Fruit fly (Drosophila melanogaster) whole organism, prepupa: ENCODE measurements around the gene CG1636.

Experiments used
- Blimp-1 ChIP-seq: fragments of 200-800 bp; sonication (Bioruptor generic); optimal IDR thresholded peaks from 3 replicates; lab custom pipeline; 2017; ENCODE audit warnings: missing biosample characterization, missing genetic modification characterization, mild to moderate bottlenecking, moderate library complexity, missing genetic modification reagents
- CG10631 ChIP-seq: fragments of 200-800 bp; sonication (Bioruptor generic); optimal IDR thresholded peaks from 2 replicates; lab custom pipeline; 2016; ENCODE audit warnings: missing biosample characterization, missing genetic modification characterization
- CG10669 ChIP-seq: fragments of 200-800 bp; sonication (Bioruptor generic); optimal IDR thresholded peaks from 3 replicates; lab custom pipeline; 2018; ENCODE audit warnings: missing biosample characterization, mild to moderate bottlenecking, missing genetic modification characterization, moderate library complexity
- CG11294 ChIP-seq: fragments of 200-800 bp; sonication (Bioruptor generic); IDR thresholded peaks from 2 replicates; pipeline ENCODE4 v1.3.6; 2022; ENCODE audit warnings: missing biosample characterization, missing genetic modification characterization
- CG11762 ChIP-seq: fragments of 200-800 bp; sonication (Bioruptor generic); optimal IDR thresholded peaks from 3 replicates; lab custom pipeline; 2016; ENCODE audit warnings: missing biosample characterization, missing genetic modification characterization; ENCODE audit not compliant: insufficient read depth
- CG11902 ChIP-seq: fragments of 200-800 bp; sonication (Bioruptor generic); optimal IDR thresholded peaks from 3 replicates; lab custom pipeline; 2016; ENCODE audit warnings: missing biosample characterization, missing genetic modification characterization
- CG15336 ChIP-seq: fragments of 200-800 bp; sonication (Bioruptor generic); IDR thresholded peaks from 2 replicates; pipeline ENCODE4 v1.3.6; 2022; ENCODE audit warnings: missing biosample characterization, missing genetic modification characterization
- CG1621 ChIP-seq: fragments of 200-800 bp; sonication (Bioruptor generic); optimal IDR thresholded peaks from 3 replicates; lab custom pipeline; 2018; ENCODE audit warnings: missing biosample characterization, mild to moderate bottlenecking, missing genetic modification characterization
- CG16779 ChIP-seq: fragments of 200-800 bp; sonication (Bioruptor generic); optimal IDR thresholded peaks from 3 replicates; lab custom pipeline; 2017; ENCODE audit warnings: missing biosample characterization, mild to moderate bottlenecking, missing genetic modification characterization
- CG31627 ChIP-seq: fragments of 200-800 bp; sonication (Bioruptor generic); optimal IDR thresholded peaks from 3 replicates; lab custom pipeline; 2016; ENCODE audit warnings: missing biosample characterization, missing genetic modification characterization
- CG32006 ChIP-seq: fragments of 200-800 bp; sonication (Bioruptor generic); optimal IDR thresholded peaks from 3 replicates; lab custom pipeline; 2017; ENCODE audit warnings: missing biosample characterization, mild to moderate bottlenecking, missing genetic modification characterization
- CG34406 ChIP-seq: fragments of 200-800 bp; sonication (Bioruptor generic); optimal IDR thresholded peaks from 3 replicates; lab custom pipeline; 2016; ENCODE audit warnings: missing biosample characterization, missing genetic modification characterization
- CG3919 ChIP-seq: fragments of 200-800 bp; sonication (Bioruptor generic); optimal IDR thresholded peaks from 3 replicates; lab custom pipeline; 2016; ENCODE audit warnings: missing biosample characterization, missing genetic modification characterization
- CG4318 ChIP-seq: fragments of 200-800 bp; sonication (Bioruptor generic); optimal IDR thresholded peaks from 3 replicates; lab custom pipeline; 2017; ENCODE audit warnings: missing biosample characterization, mild to moderate bottlenecking, missing genetic modification characterization
- CG6163 ChIP-seq: fragments of 200-800 bp; sonication (Bioruptor generic); IDR thresholded peaks from 3 replicates; pipeline ENCODE4 v1.3.6; 2022; ENCODE audit warnings: missing biosample characterization, missing genetic modification characterization
- CG6276 ChIP-seq: fragments of 200-800 bp; sonication (Bioruptor generic); optimal IDR thresholded peaks from 2 replicates; lab custom pipeline; 2017; ENCODE audit warnings: missing biosample characterization, mild to moderate bottlenecking, missing genetic modification characterization
- CG6808 ChIP-seq: fragments of 200-800 bp; sonication (Bioruptor generic); optimal IDR thresholded peaks from 3 replicates; lab custom pipeline; 2017; ENCODE audit warnings: missing biosample characterization, missing genetic modification characterization, mild to moderate bottlenecking, moderate library complexity, missing genetic modification reagents
- CG6854 ChIP-seq: fragments of 200-800 bp; sonication (Bioruptor generic); optimal IDR thresholded peaks from 2 replicates; lab custom pipeline; 2017; ENCODE audit warnings: missing biosample characterization, mild to moderate bottlenecking, missing genetic modification characterization
- CG7368 ChIP-seq: fragments of 200-800 bp; sonication (Bioruptor generic); optimal IDR thresholded peaks from 3 replicates; lab custom pipeline; 2016; ENCODE audit warnings: missing biosample characterization, missing genetic modification characterization
- CG8119 ChIP-seq: fragments of 200-800 bp; sonication (Bioruptor generic); IDR thresholded peaks from 3 replicates; pipeline ENCODE4 v1.3.6; 2022; ENCODE audit warnings: missing biosample characterization, missing genetic modification characterization
- CG8319 ChIP-seq: fragments of 200-800 bp; sonication (Bioruptor generic); optimal IDR thresholded peaks from 3 replicates; lab custom pipeline; 2016; ENCODE audit warnings: missing biosample characterization, missing genetic modification characterization
- CG8632 ChIP-seq: fragments of 200-800 bp; sonication (Bioruptor generic); optimal IDR thresholded peaks from 3 replicates; lab custom pipeline; 2016; ENCODE audit warnings: missing biosample characterization, missing genetic modification characterization
- CG9139 ChIP-seq: fragments of 200-800 bp; sonication (Bioruptor generic); optimal IDR thresholded peaks from 3 replicates; lab custom pipeline; 2017; ENCODE audit warnings: missing biosample characterization, mild to moderate bottlenecking, missing genetic modification characterization
- Eip75B ChIP-seq: fragments of 200-800 bp; sonication (Bioruptor generic); optimal IDR thresholded peaks from 3 replicates; lab custom pipeline; 2016; ENCODE audit warnings: missing biosample characterization, missing genetic modification characterization
- Eip78C ChIP-seq: fragments of 200-800 bp; sonication (Bioruptor generic); peaks from one replicate; lab custom pipeline; 2016; ENCODE audit warnings: missing biosample characterization, missing genetic modification characterization
- Eip93F ChIP-seq: fragments of 200-800 bp; sonication (Bioruptor generic); optimal IDR thresholded peaks from 2 replicates; lab custom pipeline; 2016; ENCODE audit warnings: missing biosample characterization, mild to moderate bottlenecking, missing genetic modification characterization
- Ets21C ChIP-seq: fragments of 200-800 bp; sonication (Bioruptor generic); optimal IDR thresholded peaks from 3 replicates; lab custom pipeline; 2016; ENCODE audit warnings: missing biosample characterization, missing genetic modification characterization
- Ets96B ChIP-seq: fragments of 200-800 bp; optimal IDR thresholded peaks from 2 replicates; lab custom pipeline; 2019; ENCODE audit warnings: missing biosample characterization, mild to moderate bottlenecking, missing genetic modification characterization, moderate library complexity
- Gug ChIP-seq: fragments of 200-800 bp; sonication (Bioruptor generic); IDR thresholded peaks from 2 replicates; pipeline ENCODE4 v1.3.6; 2022; ENCODE audit warnings: missing biosample characterization, missing genetic modification characterization
- Hr38 ChIP-seq: sonication (Bioruptor generic); optimal IDR thresholded peaks from 2 replicates; lab custom pipeline; 2016; ENCODE audit warnings: missing biosample characterization, missing genetic modification characterization
- Lpt ChIP-seq: fragments of 200-800 bp; sonication (Bioruptor generic); optimal IDR thresholded peaks from 3 replicates; lab custom pipeline; 2016; ENCODE audit warnings: missing biosample characterization, missing genetic modification characterization
- Met ChIP-seq: fragments of 200-800 bp; sonication (Bioruptor generic); optimal IDR thresholded peaks from 3 replicates; lab custom pipeline; 2016; ENCODE audit warnings: missing biosample characterization, missing genetic modification characterization
- OdsH ChIP-seq: fragments of 200-800 bp; sonication (Bioruptor generic); optimal IDR thresholded peaks from 3 replicates; lab custom pipeline; 2016; ENCODE audit warnings: missing biosample characterization, missing genetic modification characterization
- Smox ChIP-seq: fragments of 200-800 bp; sonication (Bioruptor generic); optimal IDR thresholded peaks from 3 replicates; lab custom pipeline; 2016; ENCODE audit warnings: missing biosample characterization, missing genetic modification characterization
- Sox102F ChIP-seq: fragments of 200-800 bp; sonication (Bioruptor generic); optimal IDR thresholded peaks from 2 replicates; lab custom pipeline; 2016; ENCODE audit warnings: missing biosample characterization, mild to moderate bottlenecking, missing genetic modification characterization
- Sox14 ChIP-seq: fragments of 200-800 bp; sonication (Bioruptor generic); optimal IDR thresholded peaks from 3 replicates; lab custom pipeline; 2016; ENCODE audit warnings: missing biosample characterization, missing genetic modification characterization
- Sox15 ChIP-seq: fragments of 200-800 bp; sonication (Bioruptor generic); optimal IDR thresholded peaks from 3 replicates; lab custom pipeline; 2016; ENCODE audit warnings: missing biosample characterization, missing genetic modification characterization
- achi ChIP-seq: fragments of 200-800 bp; sonication (Bioruptor generic); optimal IDR thresholded peaks from 3 replicates; lab custom pipeline; 2016; ENCODE audit warnings: missing biosample characterization, missing genetic modification characterization
- acj6 ChIP-seq: fragments of 200-800 bp; sonication (Bioruptor generic); optimal IDR thresholded peaks from 3 replicates; lab custom pipeline; 2016; ENCODE audit warnings: missing biosample characterization, missing genetic modification characterization
- cyc ChIP-seq: fragments of 200-800 bp; sonication (Bioruptor generic); optimal IDR thresholded peaks from 3 replicates; lab custom pipeline; 2016; ENCODE audit warnings: missing biosample characterization, missing genetic modification characterization
- dac ChIP-seq: fragments of 200-800 bp; sonication (Bioruptor generic); optimal IDR thresholded peaks from 2 replicates; lab custom pipeline; 2017; ENCODE audit warnings: missing biosample characterization, mild to moderate bottlenecking, missing genetic modification characterization
- dsx ChIP-seq: fragments of 200-800 bp; optimal IDR thresholded peaks from 3 replicates; lab custom pipeline; 2019; ENCODE audit warnings: missing biosample characterization, mild to moderate bottlenecking, missing genetic modification characterization, moderate library complexity; ENCODE audit not compliant: poor library complexity, severe bottlenecking
- eg ChIP-seq: fragments of 200-800 bp; sonication (Bioruptor generic); IDR thresholded peaks from 3 replicates; pipeline ENCODE4 v1.3.6; 2022; ENCODE audit warnings: missing biosample characterization, missing genetic modification characterization
- fd59A ChIP-seq: fragments of 200-800 bp; sonication (Bioruptor generic); optimal IDR thresholded peaks from 2 replicates; lab custom pipeline; 2017; ENCODE audit warnings: missing biosample characterization, mild to moderate bottlenecking, missing genetic modification characterization, missing genetic modification reagents
- fd85E ChIP-seq: fragments of 200-800 bp; sonication (Bioruptor generic); optimal IDR thresholded peaks from 3 replicates; lab custom pipeline; 2016; ENCODE audit warnings: missing biosample characterization, missing genetic modification characterization
- fkh ChIP-seq: fragments of 200-800 bp; sonication (Bioruptor generic); optimal IDR thresholded peaks from 3 replicates; lab custom pipeline; 2017; ENCODE audit warnings: missing biosample characterization, mild to moderate bottlenecking, missing genetic modification characterization, moderate library complexity
- lz ChIP-seq: fragments of 200-800 bp; sonication (Bioruptor generic); optimal IDR thresholded peaks from 3 replicates; lab custom pipeline; 2016; ENCODE audit warnings: missing biosample characterization, missing genetic modification characterization
- pdm3 ChIP-seq: fragments of 200-800 bp; sonication (Bioruptor generic); optimal IDR thresholded peaks from 3 replicates; lab custom pipeline; 2016; ENCODE audit warnings: missing biosample characterization, missing genetic modification characterization
- spab ChIP-seq: fragments of 200-800 bp; sonication (Bioruptor generic); optimal IDR thresholded peaks from 2 replicates; lab custom pipeline; 2017; ENCODE audit warnings: missing biosample characterization, mild to moderate bottlenecking, missing genetic modification characterization, missing genetic modification reagents
- ss ChIP-seq, 2 experiments: fragments of 200-800 bp; sonication (Bioruptor generic); optimal IDR thresholded peaks; 2 replicates in 1 of 2; 3 replicates in 1 of 2; lab custom pipeline; 2017 to 2018; ENCODE audit warnings: mild to moderate bottlenecking in 2 of 2, missing biosample characterization in 2 of 2, missing genetic modification characterization in 2 of 2, moderate library complexity in 1 of 2
- svp ChIP-seq: fragments of 200-800 bp; sonication (Bioruptor generic); peaks from one replicate; lab custom pipeline; 2016; ENCODE audit warnings: missing biosample characterization, missing genetic modification characterization
- topi ChIP-seq: fragments of 200-800 bp; sonication (Bioruptor generic); optimal IDR thresholded peaks from 3 replicates; lab custom pipeline; 2016; ENCODE audit warnings: missing biosample characterization, missing genetic modification characterization

Gene CG1636

DNA sequence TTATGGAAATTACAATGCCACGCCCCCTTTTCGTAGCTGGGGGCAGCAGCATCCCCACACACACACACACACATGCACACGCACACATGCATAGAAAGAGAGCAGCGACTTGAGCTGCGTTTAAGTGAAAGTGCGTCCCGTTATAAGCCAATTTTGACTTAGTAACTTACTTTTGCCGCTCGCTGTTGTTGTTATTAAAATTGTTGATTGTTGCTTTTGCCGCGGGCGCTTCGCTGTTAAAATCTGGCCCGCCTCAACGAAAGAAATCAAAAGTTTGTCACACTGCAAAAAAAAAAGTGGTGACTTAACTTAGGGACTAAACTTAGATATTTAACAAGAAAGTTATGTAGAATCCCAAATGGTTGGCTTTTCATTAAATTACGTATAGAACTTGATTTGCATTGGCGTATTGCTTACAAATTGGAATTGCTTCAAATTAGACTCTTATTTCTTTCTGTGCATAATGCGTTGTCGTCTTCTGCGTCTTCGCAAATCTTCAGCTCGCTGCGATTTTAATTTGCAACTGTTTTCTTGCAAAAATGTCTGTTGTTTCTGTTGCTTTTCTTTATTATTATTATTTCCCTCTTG lies 18.4 kb upstream of the CG1636 start:
- TF ChIP-seq CG8119 (peak; percentile 79), CG11294 (GFP tag; lab: Robert Waterston, UW) (no peak), pdm3 (GFP tag; lab: Kevin White, UChicago) (peak; percentile 68), Sox15 (GFP tag; lab: Kevin White, UChicago) (peak; percentile 38), Gug (GFP tag; lab: Robert Waterston, UW) (peak; percentile 52; the same call in 1 of the 2 replicates), fd59A (GFP tag; lab: Kevin White, UChicago) (no peak), Hr38 (GFP tag; lab: Kevin White, UChicago) (no peak), ss (GFP tag; optimal IDR thresholded peaks at IDR 0.05; lab: Kevin White, UChicago) (no peak), CG8319 (GFP tag; lab: Kevin White, UChicago) (peak; percentile 3), achi (peak; percentile 54), Eip78C (GFP tag; lab: Kevin White, UChicago) (peak; percentile 87), Eip93F (GFP tag; lab: Kevin White, UChicago) (no peak), dsx (GFP tag; lab: Kevin White, UChicago) (no peak), acj6 (GFP tag; lab: Kevin White, UChicago) (peak; percentile 46), spab (no peak), fkh (GFP tag; lab: Kevin White, UChicago) (no peak), Sox102F (GFP tag; lab: Kevin White, UChicago) (peak; percentile 53), OdsH (peak; percentile 47), Blimp-1 (peak; percentile 69), CG7368 (GFP tag; lab: Kevin White, UChicago) (peak; percentile 38), Sox14 (peak; percentile 33), CG11902 (GFP tag; lab: Kevin White, UChicago) (peak; percentile 7), Met (GFP tag; lab: Kevin White, UChicago) (peak; percentile 67), CG34406 (GFP tag; lab: Kevin White, UChicago) (peak; percentile 71), CG6808 (no peak), svp (GFP tag; lab: Kevin White, UChicago) (peak; percentile 77), lz (GFP tag; lab: Kevin White, UChicago) (peak; percentile 70), CG8632 (GFP tag; lab: Kevin White, UChicago) (peak; percentile 42), CG15336 (GFP tag; lab: Robert Waterston, UW) (peak; percentile 84), eg (GFP tag; lab: Robert Waterston, UW) (peak; percentile 84), dac (GFP tag; lab: Kevin White, UChicago) (peak; percentile 24), CG16779 (tag; lab: Kevin White, UChicago) (no peak), CG1621 (tag; lab: Kevin White, UChicago) (no peak), CG6163 (GFP tag; lab: Robert Waterston, UW) (peak; percentile 81), topi (peak; percentile 59), CG32006 (peak; percentile 65), Ets96B (tag; lab: Kevin White, UChicago) (no peak), Eip75B (GFP tag; lab: Kevin White, UChicago) (peak; percentile 61), CG11762 (GFP tag; lab: Kevin White, UChicago) (peak; percentile 14), CG10669 (GFP tag; lab: Kevin White, UChicago) (no peak), CG6854 (GFP tag; lab: Kevin White, UChicago) (no peak), CG3919 (peak; percentile 46), Smox (peak; percentile 36), cyc (GFP tag; lab: Kevin White, UChicago) (peak; percentile 27), CG9139 (GFP tag; lab: Kevin White, UChicago) (no peak), CG10631 (GFP tag; lab: Kevin White, UChicago) (peak; percentile 32), fd85E (GFP tag; lab: Kevin White, UChicago) (no peak), CG31627 (GFP tag; lab: Kevin White, UChicago) (peak; percentile 49), CG6276 (peak; percentile 23), Ets21C (GFP tag; lab: Kevin White, UChicago) (no peak), CG4318 (peak; percentile 34), Lpt (GFP tag; lab: Kevin White, UChicago) (peak; percentile 13)
